Fruit fly (Drosophila melanogaster) whole organism, embryonic: ENCODE data around the gene BthD.

Experiments used
- ATbp ChIP-seq: fragments of 200-800 bp; sonication (Bioruptor generic); optimal IDR thresholded peaks from 2 replicates; lab custom pipeline; 2017; ENCODE audit warnings: missing biosample characterization, mild to moderate bottlenecking, missing genetic modification characterization, missing genetic modification reagents
- Asciz ChIP-seq: fragments of 200-800 bp; sonication (Bioruptor generic); optimal IDR thresholded peaks from 2 replicates; lab custom pipeline; 2017; ENCODE audit warnings: missing biosample characterization, mild to moderate bottlenecking, missing genetic modification characterization, missing genetic modification reagents
- Bdp1 ChIP-seq: fragments of 200-800 bp; sonication (Bioruptor generic); optimal IDR thresholded peaks from 3 replicates; lab custom pipeline; 2016; ENCODE audit warnings: missing biosample characterization, missing genetic modification characterization
- CG10462 ChIP-seq: fragments of 200-800 bp; sonication (Bioruptor generic); optimal IDR thresholded peaks from 2 replicates; lab custom pipeline; 2016; ENCODE audit warnings: missing biosample characterization, missing genetic modification characterization
- CG11085 ChIP-seq: fragments of 200-800 bp; sonication (Bioruptor generic); IDR thresholded peaks from 2 replicates; pipeline ENCODE4 v1.3.6; 2022; ENCODE audit warnings: missing biosample characterization, missing genetic modification characterization
- CG11247 ChIP-seq: fragments of 200-800 bp; sonication (Bioruptor generic); IDR thresholded peaks from 2 replicates; pipeline ENCODE4 v1.3.6; 2022; ENCODE audit warnings: missing biosample characterization, missing genetic modification characterization
- CG11456 ChIP-seq: fragments of 200-800 bp; sonication (Bioruptor generic); IDR thresholded peaks from 3 replicates; pipeline ENCODE4 v1.3.6; 2022; ENCODE audit warnings: missing biosample characterization, missing genetic modification characterization
- CG12219 ChIP-seq: fragments of 200-800 bp; sonication (Bioruptor generic); optimal IDR thresholded peaks from 3 replicates; lab custom pipeline; 2018; ENCODE audit warnings: missing biosample characterization, mild to moderate bottlenecking, missing genetic modification characterization
- CG14050 ChIP-seq: fragments of 200-800 bp; sonication (Bioruptor generic); IDR thresholded peaks from 3 replicates; pipeline ENCODE4 v1.3.6; 2022; ENCODE audit warnings: missing biosample characterization, missing genetic modification characterization
- CG16863 ChIP-seq: fragments of 200-800 bp; sonication (Bioruptor generic); optimal IDR thresholded peaks from 3 replicates; lab custom pipeline; 2016; ENCODE audit warnings: missing biosample characterization, missing genetic modification characterization
- CG17359 ChIP-seq: fragments of 200-800 bp; sonication (Bioruptor generic); optimal IDR thresholded peaks from 3 replicates; lab custom pipeline; 2018; ENCODE audit warnings: missing biosample characterization, mild to moderate bottlenecking, missing genetic modification characterization, moderate library complexity
- CG17912 ChIP-seq: fragments of 200-800 bp; sonication (Bioruptor generic); optimal IDR thresholded peaks from 2 replicates; lab custom pipeline; 2018; ENCODE audit warnings: missing biosample characterization, mild to moderate bottlenecking, missing genetic modification characterization
- CG1832 ChIP-seq: fragments of 200-800 bp; sonication (Bioruptor generic); optimal IDR thresholded peaks from 2 replicates; lab custom pipeline; 2017; ENCODE audit warnings: missing biosample characterization, mild to moderate bottlenecking, missing genetic modification characterization, inconsistent platforms
- CG18476 ChIP-seq: fragments of 200-800 bp; sonication (Bioruptor generic); optimal IDR thresholded peaks from 2 replicates; lab custom pipeline; 2016; ENCODE audit warnings: missing biosample characterization, mild to moderate bottlenecking, missing genetic modification characterization
- CG2116 ChIP-seq: fragments of 200-800 bp; sonication (Bioruptor generic); optimal IDR thresholded peaks from 3 replicates; lab custom pipeline; 2018; ENCODE audit warnings: missing biosample characterization, mild to moderate bottlenecking, missing genetic modification characterization
- CG3065 ChIP-seq: fragments of 200-800 bp; sonication (Bioruptor generic); optimal IDR thresholded peaks from 2 replicates; lab custom pipeline; 2016; ENCODE audit warnings: missing biosample characterization, missing genetic modification characterization
- CG3407 ChIP-seq: fragments of 200-800 bp; sonication (Bioruptor generic); optimal IDR thresholded peaks from 2 replicates; lab custom pipeline; 2018; ENCODE audit warnings: missing biosample characterization, mild to moderate bottlenecking, missing genetic modification characterization
- CG4328 ChIP-seq: fragments of 200-800 bp; sonication (Bioruptor generic); optimal IDR thresholded peaks from 3 replicates; lab custom pipeline; 2017; ENCODE audit warnings: missing biosample characterization, missing genetic modification reagents, missing genetic modification characterization
- CG5180 ChIP-seq: fragments of 200-800 bp; sonication (Bioruptor generic); optimal IDR thresholded peaks from 3 replicates; lab custom pipeline; 2017; ENCODE audit warnings: missing biosample characterization, missing genetic modification characterization, mild to moderate bottlenecking, moderate library complexity, missing genetic modification reagents
- CG5245 ChIP-seq: fragments of 200-800 bp; sonication (Bioruptor generic); optimal IDR thresholded peaks from 3 replicates; lab custom pipeline; 2016; ENCODE audit warnings: missing biosample characterization, missing genetic modification characterization
- CG6689 ChIP-seq: fragments of 200-800 bp; sonication (Bioruptor generic); IDR thresholded peaks from 2 replicates; pipeline ENCODE4 v1.3.6; 2022; ENCODE audit warnings: missing biosample characterization, missing genetic modification characterization
- CG7357 ChIP-seq: fragments of 200-800 bp; sonication (Bioruptor generic); IDR thresholded peaks from 3 replicates; pipeline ENCODE4 v1.3.6; 2022; ENCODE audit warnings: missing biosample characterization, missing genetic modification characterization
- CG9609 ChIP-seq: fragments of 200-800 bp; sonication (Bioruptor generic); optimal IDR thresholded peaks from 3 replicates; lab custom pipeline; 2016; ENCODE audit warnings: missing biosample characterization, missing genetic modification characterization
- D19A ChIP-seq: fragments of 200-800 bp; optimal IDR thresholded peaks from 3 replicates; lab custom pipeline; 2019; ENCODE audit warnings: missing biosample characterization, mild to moderate bottlenecking, missing genetic modification characterization, moderate library complexity
- HHEX ChIP-seq: fragments of 200-800 bp; sonication (Bioruptor generic); optimal IDR thresholded peaks from 3 replicates; lab custom pipeline; 2017; ENCODE audit warnings: missing biosample characterization, mild to moderate bottlenecking, missing genetic modification characterization, missing genetic modification reagents
- Hmx ChIP-seq: fragments of 200-800 bp; sonication (Bioruptor generic); optimal IDR thresholded peaks from 2 replicates; lab custom pipeline; 2016; ENCODE audit warnings: missing biosample characterization, missing genetic modification characterization
- MBD-R2 ChIP-seq: fragments of 200-800 bp; sonication (Bioruptor generic); IDR thresholded peaks from 2 replicates; pipeline ENCODE4 v1.3.6; 2022; ENCODE audit warnings: missing biosample characterization, missing genetic modification characterization
- Ravus ChIP-seq: fragments of 200-800 bp; sonication (Bioruptor generic); IDR thresholded peaks from 2 replicates; pipeline ENCODE4 v1.3.6; 2022; ENCODE audit warnings: missing biosample characterization, missing genetic modification characterization
- Rfx ChIP-seq: fragments of 200-800 bp; sonication (Bioruptor generic); IDR thresholded peaks from 2 replicates; pipeline ENCODE4 v1.3.6; 2022; ENCODE audit warnings: missing biosample characterization, missing genetic modification characterization
- Sin3A ChIP-seq: fragments of >200 bp; optimal IDR thresholded peaks from 2 replicates; lab custom pipeline; 2018
- Sry-δ ChIP-seq: fragments of 200-800 bp; sonication (Bioruptor generic); optimal IDR thresholded peaks from 2 replicates; lab custom pipeline; 2016; ENCODE audit warnings: missing biosample characterization, missing genetic modification characterization
- Vsx1 ChIP-seq: fragments of 200-800 bp; sonication (Bioruptor generic); optimal IDR thresholded peaks from 2 replicates; lab custom pipeline; 2017; ENCODE audit warnings: missing biosample characterization, mild to moderate bottlenecking, missing genetic modification characterization, missing genetic modification reagents
- ci ChIP-seq: fragments of 200-800 bp; sonication (Bioruptor generic); IDR thresholded peaks from 3 replicates; pipeline ENCODE4 v1.3.6; 2022; ENCODE audit warnings: missing biosample characterization, missing genetic modification characterization
- crol ChIP-seq: fragments of 200-800 bp; sonication (Bioruptor generic); IDR thresholded peaks from 2 replicates; pipeline ENCODE4 v1.3.6; 2022; ENCODE audit warnings: missing biosample characterization, missing genetic modification characterization
- cwo ChIP-seq: fragments of 200-800 bp; sonication (Bioruptor generic); optimal IDR thresholded peaks from 3 replicates; lab custom pipeline; 2017; ENCODE audit warnings: missing biosample characterization, missing genetic modification characterization, mild to moderate bottlenecking, moderate library complexity, missing genetic modification reagents
- dati ChIP-seq: fragments of 200-800 bp; sonication (Bioruptor generic); IDR thresholded peaks from 2 replicates; pipeline ENCODE4 v1.3.6; 2022; ENCODE audit warnings: missing biosample characterization, missing genetic modification characterization
- ems ChIP-seq: fragments of 200-800 bp; sonication (Bioruptor generic); optimal IDR thresholded peaks from 3 replicates; lab custom pipeline; 2016; ENCODE audit warnings: missing biosample characterization, missing genetic modification characterization
- ewg ChIP-seq: fragments of 200-800 bp; sonication (Bioruptor generic); optimal IDR thresholded peaks from 3 replicates; lab custom pipeline; 2017; ENCODE audit warnings: mild to moderate bottlenecking, missing biosample characterization, missing genetic modification reagents, missing genetic modification characterization
- exex ChIP-seq: fragments of 200-800 bp; sonication (Bioruptor generic); optimal IDR thresholded peaks from 4 replicates; lab custom pipeline; 2018; ENCODE audit warnings: missing biosample characterization, mild to moderate bottlenecking, missing genetic modification characterization, moderate library complexity
- eyg ChIP-seq: fragments of 200-800 bp; sonication (Bioruptor generic); optimal IDR thresholded peaks from 3 replicates; lab custom pipeline; 2016; ENCODE audit warnings: missing biosample characterization, missing genetic modification characterization
- fd102C ChIP-seq: fragments of 200-800 bp; sonication (Bioruptor generic); optimal IDR thresholded peaks from 2 replicates; lab custom pipeline; 2018; ENCODE audit warnings: missing biosample characterization, mild to moderate bottlenecking, missing genetic modification characterization, moderate library complexity
- gt ChIP-seq: fragments of 200-800 bp; sonication (Bioruptor generic); IDR thresholded peaks from 2 replicates; pipeline ENCODE4 v1.3.6; 2022; ENCODE audit warnings: missing biosample characterization, missing genetic modification characterization
- inv ChIP-seq: fragments of 200-800 bp; sonication (Bioruptor generic); IDR thresholded peaks from 2 replicates; pipeline ENCODE4 v1.3.6; 2022; ENCODE audit warnings: missing biosample characterization, missing genetic modification characterization; ENCODE audit not compliant: partially characterized antibody
- jigr1 ChIP-seq: fragments of 200-800 bp; sonication (Bioruptor generic); IDR thresholded peaks from 3 replicates; pipeline ENCODE4 v1.3.6; 2022; ENCODE audit warnings: missing biosample characterization, missing genetic modification characterization
- kni ChIP-seq: fragments of 200-800 bp; sonication (Bioruptor generic); optimal IDR thresholded peaks from 3 replicates; lab custom pipeline; 2017; ENCODE audit warnings: mild to moderate bottlenecking, missing biosample characterization, missing genetic modification reagents, missing genetic modification characterization
- nom ChIP-seq: fragments of 200-800 bp; sonication (Bioruptor generic); optimal IDR thresholded peaks from 2 replicates; lab custom pipeline; 2017; ENCODE audit warnings: missing biosample characterization, missing genetic modification characterization, mild to moderate bottlenecking, moderate library complexity, missing genetic modification reagents
- pfk ChIP-seq: fragments of 200-800 bp; sonication (Bioruptor generic); optimal IDR thresholded peaks from 2 replicates; lab custom pipeline; 2018; ENCODE audit warnings: missing biosample characterization, mild to moderate bottlenecking, missing genetic modification characterization, moderate library complexity
- repo ChIP-seq: fragments of 200-800 bp; sonication (Bioruptor generic); optimal IDR thresholded peaks from 2 replicates; lab custom pipeline; 2016; ENCODE audit warnings: missing biosample characterization, missing genetic modification characterization
- so ChIP-seq: fragments of 200-800 bp; sonication (Bioruptor generic); IDR thresholded peaks from 3 replicates; pipeline ENCODE4 v1.3.6; 2022; ENCODE audit warnings: missing biosample characterization, missing genetic modification characterization
- sr ChIP-seq: fragments of 200-800 bp; sonication (Bioruptor generic); IDR thresholded peaks from 3 replicates; pipeline ENCODE4 v1.3.6; 2022; ENCODE audit warnings: missing biosample characterization, missing genetic modification characterization
- ssp ChIP-seq: fragments of 200-800 bp; sonication (Bioruptor generic); IDR thresholded peaks from 2 replicates; pipeline ENCODE4 v1.3.6; 2022; ENCODE audit warnings: missing biosample characterization, missing genetic modification characterization
- vfl ChIP-seq: fragments of 200-800 bp; sonication (Bioruptor generic); optimal IDR thresholded peaks from 2 replicates; lab custom pipeline; 2016; ENCODE audit warnings: missing biosample characterization, missing genetic modification characterization
- zfh2 ChIP-seq: fragments of 200-800 bp; sonication (Bioruptor generic); optimal IDR thresholded peaks from 2 replicates; lab custom pipeline; 2016; ENCODE audit warnings: missing biosample characterization, missing genetic modification characterization

The BthD gene

dm6 chrX:13632606-13633005, 20.7 kb downstream of the BthD start (continued):
- TF ChIP-seq so (GFP tag; lab: Robert Waterston, UW) (no peak), sr (GFP tag; lab: Robert Waterston, UW) (peak; percentile 73; the same call in 2 of the 3 replicates), dati (GFP tag; lab: Robert Waterston, UW) (no peak), Vsx1 (GFP tag; lab: Kevin White, UChicago) (no peak), exex (no peak), CG1832 (GFP tag; lab: Kevin White, UChicago) (no peak), ci (peak; percentile 15; the same call in 1 of the 3 replicates), repo (no peak), CG7357 (GFP tag; lab: Robert Waterston, UW) (no peak), ssp (GFP tag; lab: Robert Waterston, UW) (no peak), kni (GFP tag; lab: Kevin White, UChicago) (no peak), D19A (tag; lab: Kevin White, UChicago) (no peak), pfk (GFP tag; lab: Kevin White, UChicago) (no peak), CG11456 (GFP tag; lab: Robert Waterston, UW) (no peak), CG2116 (no peak), nom (GFP tag; lab: Kevin White, UChicago) (no peak), ewg (GFP tag; lab: Kevin White, UChicago) (no peak), HHEX (GFP tag; lab: Kevin White, UChicago) (no peak), Hmx (GFP tag; lab: Kevin White, UChicago) (no peak), Bdp1 (GFP tag; lab: Kevin White, UChicago) (no peak), Ravus (GFP tag; lab: Robert Waterston, UW) (no peak), CG3065 (GFP tag; lab: Kevin White, UChicago) (no peak), Rfx (GFP tag; lab: Robert Waterston, UW) (peak; percentile 46; the same call in 1 of the 2 replicates), ems (GFP tag; lab: Kevin White, UChicago) (no peak), CG5180 (GFP tag; lab: Kevin White, UChicago) (peak; percentile 17), Sin3A (lab: Kevin White, UChicago) (no peak), CG6689 (GFP tag; lab: Robert Waterston, UW) (no peak), CG3407 (GFP tag; lab: Kevin White, UChicago) (peak; percentile 10), CG17912 (GFP tag; lab: Kevin White, UChicago) (no peak), fd102C (GFP tag; lab: Kevin White, UChicago) (no peak), eyg (GFP tag; lab: Kevin White, UChicago) (no peak), CG10462 (GFP tag; lab: Kevin White, UChicago) (no peak), MBD-R2 (GFP tag; lab: Robert Waterston, UW) (no peak), CG5245 (GFP tag; lab: Kevin White, UChicago) (no peak), CG14050 (no peak), zfh2 (no peak), cwo (GFP tag; lab: Kevin White, UChicago) (no peak), inv (GFP tag; lab: Robert Waterston, UW) (no peak), jigr1 (GFP tag; lab: Robert Waterston, UW) (no peak), CG4328 (GFP tag; lab: Kevin White, UChicago) (no peak), vfl (no peak), ATbp (GFP tag; lab: Kevin White, UChicago) (peak; percentile 51), CG11247 (no peak), crol (GFP tag; lab: Robert Waterston, UW) (no peak), CG12219 (GFP tag; lab: Kevin White, UChicago) (peak; percentile 17), Asciz (peak; percentile 36), CG11085 (GFP tag; lab: Robert Waterston, UW) (no peak), CG17359 (tag; lab: Kevin White, UChicago) (peak; percentile 26), Sry-δ (no peak), gt (GFP tag; lab: Robert Waterston, UW) (no peak), CG9609 (GFP tag; lab: Kevin White, UChicago) (no peak), CG16863 (GFP tag; lab: Kevin White, UChicago) (no peak), CG18476 (GFP tag; lab: Kevin White, UChicago) (no peak)
